Worm (Caenorhabditis elegans) whole organism, L4 larva: ENCODE measurements around the gene C01G10.15.

Experiments
- F44E2.7 ChIP-seq: fragments of 200-800 bp; sonication (Bioruptor generic); IDR thresholded peaks from 2 replicates; pipeline ENCODE4 v2.1.2; 2022; ENCODE audit warnings: missing genetic modification characterization, missing compliant biosample characterization
- aly-2 ChIP-seq: sonication (generic microtip); optimal IDR thresholded peaks from 2 replicates; lab custom pipeline; 2018; ENCODE audit warnings: missing biosample characterization, missing genetic modification characterization
- arid-1 ChIP-seq: fragments of 200-800 bp; sonication (Bioruptor generic); conservative IDR thresholded peaks from 2 replicates; pipeline ENCODE4 v1.3.6; 2022; ENCODE audit warnings: missing genetic modification reagents, missing genetic modification characterization, missing compliant biosample characterization
- ceh-28 ChIP-seq: fragments of 150-350 bp; optimal IDR thresholded peaks from 2 replicates; lab custom pipeline; 2014; ENCODE audit warnings: missing biosample characterization, missing genetic modification reagents, missing genetic modification characterization
- ceh-62 ChIP-seq: sonication (generic microtip); optimal IDR thresholded peaks from 2 replicates; lab custom pipeline; 2017; ENCODE audit warnings: missing biosample characterization, missing genetic modification characterization
- dve-1 ChIP-seq: sonication (generic microtip); optimal IDR thresholded peaks from 2 replicates; lab custom pipeline; 2017; ENCODE audit warnings: antibody characterized with exemption, mild to moderate bottlenecking, missing genetic modification characterization, missing compliant biosample characterization; ENCODE audit not compliant: insufficient read depth

DNA sequence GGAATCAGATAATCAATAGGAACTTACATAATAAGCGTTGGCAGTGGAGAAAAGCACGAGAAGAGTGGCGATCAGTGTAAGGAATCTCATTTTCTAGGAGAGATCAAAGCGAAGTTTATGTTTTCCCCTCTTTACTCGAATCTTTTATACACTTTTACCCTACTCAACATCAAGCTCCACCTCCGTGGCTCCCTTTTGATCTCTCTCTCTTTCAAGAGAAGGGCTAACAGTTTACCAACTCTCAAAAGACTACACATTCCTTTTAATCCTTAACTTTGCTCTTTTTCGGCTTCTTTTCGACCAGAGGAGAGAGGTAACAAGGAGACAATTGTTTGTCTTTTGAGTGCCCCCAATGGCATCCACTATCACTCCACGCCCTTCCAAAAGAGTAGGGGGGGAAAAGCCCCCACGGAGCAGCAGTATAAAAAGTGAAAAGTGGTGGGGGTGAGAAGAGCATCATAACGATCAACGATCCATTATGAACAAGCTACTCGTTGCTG lies at the start of gene C01G10.15, which contains the start of gene C01G10.6:
- TF ChIP-seq dve-1 (tag; lab: Kevin White, UChicago) (no peak), ceh-62 (tag; lab: Kevin White, UChicago) (no peak), F44E2.7 (GFP tag; lab: Robert Waterston, UW) (no peak), arid-1 (GFP tag; lab: Robert Waterston, UW) (no peak), aly-2 (tag; lab: Kevin White, UChicago) (no peak), ceh-28 (no peak)
